Worm (Caenorhabditis elegans): ENCODE results near the gene fbxa-5.
A peak's percentile ranks its signal among the peaks of the same experiment; 100 is the strongest.

Gene fbxa-5

ce11 chrIII:1321561-1321960 is 18.6 kb downstream of the fbxa-5 start, which contains the start of gene fbxa-15:
Gene fbxa-15 (minus strand): TSS chrIII:1321661.
- TF ChIP-seq nhr-102 (tag; optimal IDR thresholded peaks at IDR 0.05) (no peak), dmd-6 (GFP tag; IDR thresholded peaks at IDR 0.05) (no peak), mes-2 (tag; optimal IDR thresholded peaks at IDR 0.05; ENCODE audit: poor library complexity, severe bottlenecking) (no peak), Y5F2A.4 (GFP tag; optimal IDR thresholded peaks at IDR 0.05) (no peak), nhr-28 (tag; optimal IDR thresholded peaks at IDR 0.05) (no peak), lin-38 (GFP tag; IDR thresholded peaks at IDR 0.05) (no peak), egl-43 (GFP tag; IDR thresholded peaks at IDR 0.05) (no peak)

ce11 chrIII:1315038-1315437 is 25.1 kb downstream of the fbxa-5 start, which contains the start of the genes fbxa-80 and fbxa-19:
Gene fbxa-80 (minus strand): TSS chrIII:1315210.
Gene fbxa-19 (plus strand): TSS chrIII:1315401.
- TF ChIP-seq hlh-11 (tag; optimal IDR thresholded peaks at IDR 0.05) (peak; percentile 20), nhr-28 (tag; optimal IDR thresholded peaks at IDR 0.05) (peak; percentile 77), daf-16 (GFP tag; optimal IDR thresholded peaks at IDR 0.05) (no peak), daf-16 (tag; optimal IDR thresholded peaks at IDR 0.05) (peak; percentile 56), lin-1 (GFP tag; IDR thresholded peaks at IDR 0.05) (no peak), gei-8 (GFP tag; optimal IDR thresholded peaks at IDR 0.05) (no peak), lin-15B (tag; optimal IDR thresholded peaks at IDR 0.05) (no peak), dmd-6 (GFP tag; IDR thresholded peaks at IDR 0.05) (peak; percentile 46), pqm-1 (tag; optimal IDR thresholded peaks at IDR 0.05) (peak; percentile 80), F44E2.7 (GFP tag; IDR thresholded peaks at IDR 0.05) (no peak), dmd-8 (GFP tag; IDR thresholded peaks at IDR 0.05) (no peak)

- TF ChIP-seq unc-62 (GFP tag; optimal IDR thresholded peaks at IDR 0.05 in 1 of 2): peak in 1 of 2 experiments; percentile 95
- TF ChIP-seq unc-62 (tag; optimal IDR thresholded peaks at IDR 0.05): no peak
- TF ChIP-seq T26A8.4 (GFP tag; IDR thresholded peaks at IDR 0.05): no peak
Measured at ce11 chrIII:1314283-1314682, 25.9 kb downstream of the fbxa-5 start.

DNA sequence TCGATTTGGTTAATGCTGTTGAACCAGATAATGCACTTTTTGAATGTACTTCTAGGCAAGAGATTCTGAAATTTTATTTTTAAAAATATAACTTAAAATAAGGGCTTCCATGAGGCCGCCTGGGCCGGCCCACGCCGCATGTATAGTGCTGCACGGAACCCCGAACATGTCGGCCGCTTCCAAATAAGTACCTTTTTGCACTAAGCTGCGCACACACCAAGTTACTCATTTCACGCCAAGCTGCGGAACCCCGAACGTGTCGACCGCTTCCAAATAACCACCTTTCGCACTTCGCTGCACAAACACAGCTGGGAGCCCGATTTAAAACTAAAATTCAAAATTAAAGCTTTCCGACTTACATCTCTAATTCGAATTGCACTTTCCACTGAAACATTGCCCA is 28.8 kb downstream of the fbxa-5 start:
- TF ChIP-seq ceh-20 (GFP tag; IDR thresholded peaks at IDR 0.05) (no peak), jun-1 (tag; optimal IDR thresholded peaks at IDR 0.05) (no peak), dve-1 (tag; optimal IDR thresholded peaks at IDR 0.05; ENCODE audit: insufficient read depth) (no peak), daf-19 (GFP tag; conservative IDR thresholded peaks at IDR 0.05) (no peak), unc-130 (GFP tag; optimal IDR thresholded peaks at IDR 0.05) (no peak), nhr-41 (GFP tag; IDR thresholded peaks at IDR 0.05) (no peak), hlh-30 (tag; optimal IDR thresholded peaks at IDR 0.05; ENCODE audit: insufficient read depth) (no peak), gei-8 (GFP tag; optimal IDR thresholded peaks at IDR 0.05) (no peak), zfp-2 (tag; optimal IDR thresholded peaks at IDR 0.05) (no peak), R02D3.7 (tag; optimal IDR thresholded peaks at IDR 0.05) (no peak), lin-38 (GFP tag; IDR thresholded peaks at IDR 0.05) (no peak), ceh-62 (tag; optimal IDR thresholded peaks at IDR 0.05) (no peak), madf-5 (GFP tag; IDR thresholded peaks at IDR 0.05) (no peak)

DNA sequence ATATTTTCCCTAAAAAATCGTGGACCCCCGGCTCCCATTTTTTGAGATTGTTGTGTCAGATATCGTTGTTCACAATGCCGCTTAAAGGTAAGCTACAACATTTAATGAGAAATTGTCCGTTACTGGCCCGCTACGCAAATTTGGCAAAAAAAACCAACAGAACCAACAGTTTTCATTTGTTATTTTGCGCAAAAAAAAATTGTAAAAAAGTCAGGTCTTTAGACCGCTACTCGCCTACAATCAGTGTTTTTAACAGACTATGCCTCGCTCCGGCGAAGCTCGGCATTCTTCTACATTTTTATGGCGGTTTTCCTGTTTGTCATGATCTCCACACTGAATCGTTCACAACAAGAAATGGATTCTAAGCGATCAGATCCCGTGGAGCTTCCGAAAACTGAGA is 31.3 kb downstream of the fbxa-5 start, which contains the start of gene Y82E9BL.12:
Y82E9BL.12 (plus strand) TSS at position 301 of the 400 bp plus-strand sequence.
- TF ChIP-seq daf-16 (GFP tag; optimal IDR thresholded peaks at IDR 0.05) (no peak), daf-16 (tag; optimal IDR thresholded peaks at IDR 0.05) (no peak), zip-11 (GFP tag; IDR thresholded peaks at IDR 0.05) (no peak), cey-2 (tag; optimal IDR thresholded peaks at IDR 0.05; ENCODE audit: borderline replicate concordance, insufficient read depth) (no peak), zag-1 (tag; optimal IDR thresholded peaks at IDR 0.05) (no peak), Y75B8A.6 (GFP tag; IDR thresholded peaks at IDR 0.05) (no peak), nhr-42 (GFP tag; IDR thresholded peaks at IDR 0.05) (no peak), gei-8 (GFP tag; optimal IDR thresholded peaks at IDR 0.05) (no peak), ceh-28 (tag; optimal IDR thresholded peaks at IDR 0.05) (no peak), mxl-3 (GFP tag; optimal IDR thresholded peaks at IDR 0.05) (no peak)

All from whole organism, L4 larva.